Worm (Caenorhabditis elegans) whole organism, young adult: ENCODE measurements around the gene F36H9.5.
A peak's percentile ranks its signal among the peaks of the same experiment; 100 is the strongest.

Experiments
- C06A6.2 ChIP-seq: fragments of 200-800 bp; sonication (Bioruptor generic); conservative IDR thresholded peaks from 2 replicates; pipeline ENCODE4 v1.3.6; 2022; ENCODE audit warnings: missing genetic modification characterization, missing compliant biosample characterization
- F10E7.11 ChIP-seq: sonication (generic microtip); optimal IDR thresholded peaks from 2 replicates; lab custom pipeline; 2017; ENCODE audit warnings: mild to moderate bottlenecking, missing genetic modification characterization, moderate library complexity, missing compliant biosample characterization
- F33H1.4 ChIP-seq: fragments of 200-800 bp; sonication (Bioruptor generic); IDR thresholded peaks from 2 replicates; pipeline ENCODE4 v1.3.6; 2022; ENCODE audit warnings: missing genetic modification reagents, missing genetic modification characterization, missing compliant biosample characterization
- F39B2.1 ChIP-seq: fragments of 200-800 bp; sonication (Bioruptor generic); IDR thresholded peaks from 2 replicates; pipeline ENCODE4 v1.3.6; 2022; ENCODE audit warnings: missing genetic modification reagents, missing genetic modification characterization, missing compliant biosample characterization
- K11D2.4 ChIP-seq: fragments of 200-800 bp; sonication (Bioruptor generic); IDR thresholded peaks from 2 replicates; pipeline ENCODE4 v1.3.6; 2022; ENCODE audit warnings: missing genetic modification reagents, missing genetic modification characterization, missing compliant biosample characterization
- K12H6.12 ChIP-seq: fragments of 200-800 bp; sonication (Bioruptor generic); optimal IDR thresholded peaks from 2 replicates; lab custom pipeline; 2018; ENCODE audit warnings: mild to moderate bottlenecking, missing genetic modification characterization, missing compliant biosample characterization
- ZK185.1 ChIP-seq: sonication (generic microtip); optimal IDR thresholded peaks from 2 replicates; lab custom pipeline; 2016; ENCODE audit warnings: mild to moderate bottlenecking, missing genetic modification characterization, missing compliant biosample characterization; ENCODE audit not compliant: poor library complexity, severe bottlenecking
- ama-1 ChIP-seq, 3 experiments: fragments of 150-350 bp in 1 of 3; sonication (generic microtip) in 2 of 3; optimal IDR thresholded peaks; 2 replicates each; lab custom pipeline; 2014 to 2018; ENCODE audit warnings: missing biosample characterization in 2 of 3, missing genetic modification characterization in 2 of 3, missing genetic modification reagents in 2 of 3
- attf-5 ChIP-seq: fragments of 200-800 bp; sonication (Bioruptor generic); optimal IDR thresholded peaks from 2 replicates; lab custom pipeline; 2018; ENCODE audit warnings: mild to moderate bottlenecking, missing genetic modification characterization, missing compliant biosample characterization
- ccch-3 ChIP-seq: fragments of 200-800 bp; sonication (Bioruptor generic); optimal IDR thresholded peaks from 2 replicates; lab custom pipeline; 2018; ENCODE audit warnings: mild to moderate bottlenecking, missing genetic modification characterization, missing compliant biosample characterization
- ceh-100 ChIP-seq: fragments of 200-800 bp; sonication (Bioruptor generic); IDR thresholded peaks from 2 replicates; pipeline ENCODE4 v1.3.6; 2022; ENCODE audit warnings: missing genetic modification reagents, missing genetic modification characterization, missing compliant biosample characterization
- ceh-27 ChIP-seq: fragments of 200-800 bp; sonication (Bioruptor generic); optimal IDR thresholded peaks from 2 replicates; lab custom pipeline; 2018; ENCODE audit warnings: mild to moderate bottlenecking, missing genetic modification characterization, moderate library complexity, missing compliant biosample characterization
- ceh-40 ChIP-seq: fragments of 200-800 bp; sonication (Bioruptor generic); IDR thresholded peaks from 2 replicates; pipeline ENCODE4 v1.3.6; 2022; ENCODE audit warnings: missing genetic modification characterization, missing compliant biosample characterization
- egl-18 ChIP-seq: fragments of 200-800 bp; sonication (Bioruptor generic); IDR thresholded peaks from 2 replicates; pipeline ENCODE4 v1.3.6; 2022; ENCODE audit warnings: missing genetic modification reagents, missing genetic modification characterization, missing compliant biosample characterization
- gei-17 ChIP-seq: fragments of 200-800 bp; sonication (Bioruptor generic); optimal IDR thresholded peaks from 2 replicates; lab custom pipeline; 2018; ENCODE audit warnings: mild to moderate bottlenecking, missing genetic modification characterization, missing compliant biosample characterization
- hmg-1.2 ChIP-seq: fragments of 200-800 bp; sonication (Bioruptor generic); IDR thresholded peaks from 2 replicates; pipeline ENCODE4 v1.3.6; 2022; ENCODE audit warnings: missing genetic modification reagents, missing genetic modification characterization, missing compliant biosample characterization
- hrde-1 ChIP-seq: sonication (generic microtip); optimal IDR thresholded peaks from 2 replicates; lab custom pipeline; 2016; ENCODE audit warnings: missing genetic modification characterization, mild to moderate bottlenecking, missing compliant biosample characterization, moderate library complexity, missing genotype, missing genetic modification reagents, borderline replicate concordance
- hsf-1 ChIP-seq: fragments of 200-800 bp; sonication (Bioruptor generic); IDR thresholded peaks from 2 replicates; pipeline ENCODE4 v1.3.6; 2022; ENCODE audit warnings: missing genetic modification reagents, missing genetic modification characterization, missing compliant biosample characterization
- lag-1 ChIP-seq: fragments of 200-800 bp; sonication (Bioruptor generic); IDR thresholded peaks from 2 replicates; pipeline ENCODE4 v1.3.6; 2022; ENCODE audit warnings: missing genetic modification reagents, missing genetic modification characterization, missing compliant biosample characterization
- let-526 ChIP-seq: fragments of 200-800 bp; sonication (Bioruptor generic); IDR thresholded peaks from 2 replicates; pipeline ENCODE4 v1.3.6; 2022; ENCODE audit warnings: missing genetic modification reagents, missing genetic modification characterization, missing compliant biosample characterization
- let-607 ChIP-seq, 2 experiments: fragments of 200-800 bp in 1 of 2; sonication (Bioruptor generic) in 1 of 2; sonication (generic microtip) in 1 of 2; optimal IDR thresholded peaks; 2 replicates each; lab custom pipeline; 2016 to 2018; ENCODE audit warnings: mild to moderate bottlenecking in 2 of 2, missing compliant biosample characterization in 2 of 2, missing genetic modification characterization in 2 of 2, moderate library complexity in 2 of 2, missing genotype in 1 of 2
- lir-1 ChIP-seq: fragments of 200-800 bp; sonication (Bioruptor generic); conservative IDR thresholded peaks from 2 replicates; pipeline ENCODE4 v1.3.6; 2022; ENCODE audit warnings: missing genetic modification reagents, missing genetic modification characterization, missing compliant biosample characterization
- lsl-1 ChIP-seq: fragments of 200-800 bp; sonication (Bioruptor generic); optimal IDR thresholded peaks from 2 replicates; lab custom pipeline; 2018; ENCODE audit warnings: mild to moderate bottlenecking, missing genetic modification characterization, moderate library complexity, missing compliant biosample characterization
- lsy-27 ChIP-seq: sonication (generic microtip); optimal IDR thresholded peaks from 2 replicates; lab custom pipeline; 2017; ENCODE audit warnings: missing genetic modification characterization, mild to moderate bottlenecking, missing compliant biosample characterization, antibody characterized with exemption, missing genotype, borderline replicate concordance; ENCODE audit not compliant: insufficient read depth
- madf-8 ChIP-seq: fragments of 200-800 bp; sonication (Bioruptor generic); conservative IDR thresholded peaks from 2 replicates; pipeline ENCODE4 v1.3.6; 2022; ENCODE audit warnings: missing genetic modification reagents, missing genetic modification characterization, missing compliant biosample characterization
- mcd-1 ChIP-seq: fragments of 200-800 bp; sonication (Bioruptor generic); IDR thresholded peaks from 2 replicates; pipeline ENCODE4 v1.3.6; 2022; ENCODE audit warnings: missing genetic modification reagents, missing genetic modification characterization, missing compliant biosample characterization
- mel-28 ChIP-seq: sonication (generic microtip); optimal IDR thresholded peaks from 2 replicates; lab custom pipeline; 2016; ENCODE audit warnings: borderline replicate concordance, mild to moderate bottlenecking, missing genetic modification characterization, missing compliant biosample characterization
- mxl-1 ChIP-seq: sonication (generic microtip); optimal IDR thresholded peaks from 2 replicates; lab custom pipeline; 2016; ENCODE audit warnings: missing genetic modification characterization, missing compliant biosample characterization
- nfyb-1 ChIP-seq: fragments of 200-800 bp; sonication (Bioruptor generic); IDR thresholded peaks from 2 replicates; pipeline ENCODE4 v1.3.6; 2022; ENCODE audit warnings: missing genetic modification reagents, missing genetic modification characterization, missing compliant biosample characterization
- nhr-27 ChIP-seq: fragments of 200-800 bp; sonication (Bioruptor generic); optimal IDR thresholded peaks from 2 replicates; lab custom pipeline; 2018; ENCODE audit warnings: mild to moderate bottlenecking, missing genetic modification characterization, moderate library complexity, missing compliant biosample characterization
- repo-1 ChIP-seq: sonication (generic microtip); optimal IDR thresholded peaks from 2 replicates; lab custom pipeline; 2017; ENCODE audit warnings: mild to moderate bottlenecking, missing genetic modification characterization, missing compliant biosample characterization
- rpc-1 ChIP-seq, 2 experiments: fragments of 150-350 bp in 1 of 2; sonication (generic microtip) in 1 of 2; optimal IDR thresholded peaks; 2 replicates each; lab custom pipeline; 2014 to 2018; ENCODE audit warnings: missing biosample characterization in 1 of 2, missing genetic modification characterization in 1 of 2, missing genetic modification reagents in 1 of 2, missing genotype in 1 of 2
- sea-2 ChIP-seq: fragments of 200-800 bp; sonication (Bioruptor generic); IDR thresholded peaks from 2 replicates; pipeline ENCODE4 v1.3.6; 2022; ENCODE audit warnings: missing genetic modification characterization, missing compliant biosample characterization
- snpc-1.1 ChIP-seq: sonication (generic microtip); optimal IDR thresholded peaks from 2 replicates; lab custom pipeline; 2017; ENCODE audit warnings: missing genetic modification characterization, mild to moderate bottlenecking, missing compliant biosample characterization, antibody characterized with exemption, moderate library complexity, missing genotype, missing genetic modification reagents; ENCODE audit not compliant: insufficient read depth
- snpc-1.3 ChIP-seq: sonication (generic microtip); optimal IDR thresholded peaks from 2 replicates; lab custom pipeline; 2017; ENCODE audit warnings: missing genetic modification characterization, mild to moderate bottlenecking, missing compliant biosample characterization, antibody characterized with exemption, moderate library complexity, missing genotype, missing genetic modification reagents; ENCODE audit not compliant: insufficient read depth
- snpc-3.4 ChIP-seq: sonication (generic microtip); optimal IDR thresholded peaks from 2 replicates; lab custom pipeline; 2017; ENCODE audit warnings: missing genetic modification characterization, mild to moderate bottlenecking, missing compliant biosample characterization, antibody characterized with exemption, moderate library complexity, missing genotype, missing genetic modification reagents
- sptf-2 ChIP-seq: fragments of 200-800 bp; sonication (Bioruptor generic); optimal IDR thresholded peaks from 2 replicates; lab custom pipeline; 2018; ENCODE audit warnings: mild to moderate bottlenecking, missing genetic modification characterization, missing compliant biosample characterization
- tbp1 ChIP-seq: fragments of 200-800 bp; sonication (Bioruptor generic); optimal IDR thresholded peaks from 2 replicates; lab custom pipeline; 2018; ENCODE audit warnings: mild to moderate bottlenecking, missing genetic modification characterization, missing compliant biosample characterization
- tbx-9 ChIP-seq: sonication (generic microtip); optimal IDR thresholded peaks from 2 replicates; lab custom pipeline; 2016; ENCODE audit warnings: borderline replicate concordance, missing genetic modification characterization, inconsistent platforms, missing compliant biosample characterization
- unc-62 ChIP-seq: fragments of 150-350 bp; optimal IDR thresholded peaks from 2 replicates; lab custom pipeline; 2014; ENCODE audit warnings: missing biosample characterization, missing genetic modification reagents, missing genetic modification characterization
- zim-3 ChIP-seq: sonication (generic microtip); optimal IDR thresholded peaks from 2 replicates; lab custom pipeline; 2017; ENCODE audit warnings: mild to moderate bottlenecking, missing genetic modification characterization, moderate library complexity, missing compliant biosample characterization
- ztf-26 ChIP-seq: sonication (generic microtip); optimal IDR thresholded peaks from 2 replicates; lab custom pipeline; 2017; ENCODE audit warnings: missing genetic modification characterization, missing compliant biosample characterization
- ztf-6 ChIP-seq: fragments of 200-800 bp; sonication (Bioruptor generic); IDR thresholded peaks from 2 replicates; pipeline ENCODE4 v1.3.6; 2022; ENCODE audit warnings: missing genetic modification reagents, missing genetic modification characterization, missing compliant biosample characterization

The F36H9.5 gene

ce11 chrV:1749053-1749452, 32.8 kb downstream of the F36H9.5 start, which contains the start of gene ZK697.8:
Gene ZK697.8, minus strand, starts transcription at chrV:1749153.
- TF ChIP-seq tbp1 (GFP tag; lab: Kevin White, UChicago) = no peak
- TF ChIP-seq madf-8 (GFP tag; lab: Robert Waterston, UW) = no peak
- TF ChIP-seq ztf-26 (tag; lab: Kevin White, UChicago) = no peak
- TF ChIP-seq unc-62 (GFP tag; lab: Kevin White, UChicago) = no peak
- no peak for TF ChIP-seq egl-18
- no peak for TF ChIP-seq snpc-3.4 (tag; lab: Kevin White, UChicago)
- no peak for TF ChIP-seq sptf-2 (GFP tag; lab: Kevin White, UChicago)
- no peak for TF ChIP-seq F10E7.11 (tag; lab: Kevin White, UChicago)
- TF ChIP-seq hsf-1 (GFP tag; lab: Robert Waterston, UW) = no peak
- no peak for TF ChIP-seq ama-1 (optimal IDR thresholded peaks at IDR 0.05; lab: Kevin White, UChicago)
- TF ChIP-seq ama-1 (GFP tag; optimal IDR thresholded peaks at IDR 0.05; lab: Kevin White, UChicago) = no peak
- TF ChIP-seq ccch-3 (GFP tag; lab: Kevin White, UChicago) = no peak
- TF ChIP-seq nfyb-1 (GFP tag; lab: Robert Waterston, UW) = no peak
- TF ChIP-seq nhr-27 (tag; lab: Kevin White, UChicago) = no peak
- no peak for TF ChIP-seq ZK185.1
- no peak for TF ChIP-seq hrde-1 (tag; lab: Kevin White, UChicago)
- TF ChIP-seq ztf-6 = no peak
- no peak for TF ChIP-seq K12H6.12 (tag; lab: Kevin White, UChicago)
- no peak for TF ChIP-seq mcd-1 (GFP tag; lab: Robert Waterston, UW)
- TF ChIP-seq, all 124 proteins: peak for 0

ce11 chrV:1743205-1743870, 38.5 kb downstream of the F36H9.5 start, which contains the start of gene nhr-256:
Gene nhr-256, plus strand, starts transcription at chrV:1743771.
- TF ChIP-seq ceh-100 (GFP tag; lab: Robert Waterston, UW) (no peak), repo-1 (no peak), lsy-27 (tag; lab: Kevin White, UChicago) (no peak), rpc-1 (optimal IDR thresholded peaks at IDR 0.05; lab: Kevin White, UChicago) (no peak), rpc-1 (tag; optimal IDR thresholded peaks at IDR 0.05; lab: Kevin White, UChicago) (no peak), attf-5 (peak; percentile 65), ceh-40 (no peak), ztf-26 (tag; lab: Kevin White, UChicago) (peak; percentile 26), zim-3 (tag; lab: Kevin White, UChicago) (no peak), C06A6.2 (no peak), lag-1 (GFP tag; lab: Robert Waterston, UW) (no peak), snpc-1.1 (tag; lab: Kevin White, UChicago) (no peak), egl-18 (no peak), sea-2 (GFP tag; lab: Robert Waterston, UW) (no peak), lsl-1 (GFP tag; lab: Kevin White, UChicago) (no peak), let-526 (GFP tag; lab: Robert Waterston, UW) (no peak), F33H1.4 (GFP tag; lab: Robert Waterston, UW) (no peak), gei-17 (GFP tag; lab: Kevin White, UChicago) (no peak), K11D2.4 (GFP tag; lab: Robert Waterston, UW) (0 out of 2 replicates have a peak, but pooled peaks have one; percentile 36), mxl-1 (tag; lab: Kevin White, UChicago) (no peak), hmg-1.2 (GFP tag; lab: Robert Waterston, UW) (peak; percentile 95), lir-1 (GFP tag; lab: Robert Waterston, UW) (no peak), nfyb-1 (GFP tag; lab: Robert Waterston, UW) (no peak), F39B2.1 (no peak), let-607 (tag; optimal IDR thresholded peaks at IDR 0.05; lab: Kevin White, UChicago) (peak in 1 of 2 experiments; percentile 59), snpc-1.3 (tag; lab: Kevin White, UChicago) (no peak), tbx-9 (tag; lab: Kevin White, UChicago) (no peak), F10E7.11 (tag; lab: Kevin White, UChicago) (no peak), mcd-1 (GFP tag; lab: Robert Waterston, UW) (no peak), ceh-27 (peak; percentile 43), mel-28 (tag; lab: Kevin White, UChicago) (no peak)
